Fruit fly (Drosophila melanogaster) whole organism, pupa: Measurements from ENCODE around the gene CG12991.

Experiments
- CG10348 ChIP-seq: fragments of 200-800 bp; sonication (Bioruptor generic); IDR thresholded peaks from 2 replicates; pipeline ENCODE4 v1.3.6; 2022; ENCODE audit warnings: missing biosample characterization, missing genetic modification characterization
- CG12605 ChIP-seq: fragments of 200-800 bp; sonication (Bioruptor generic); IDR thresholded peaks from 2 replicates; pipeline ENCODE4 v1.3.6; 2022; ENCODE audit warnings: missing biosample characterization, missing genetic modification characterization
- CG13204 ChIP-seq: fragments of 200-800 bp; sonication (Bioruptor generic); optimal IDR thresholded peaks from 2 replicates; lab custom pipeline; 2018; ENCODE audit warnings: missing biosample characterization, mild to moderate bottlenecking, missing genetic modification characterization, moderate library complexity
- CG14655 ChIP-seq: fragments of 200-800 bp; sonication (Bioruptor generic); optimal IDR thresholded peaks from 3 replicates; lab custom pipeline; 2017; ENCODE audit warnings: mild to moderate bottlenecking, missing biosample characterization, missing genetic modification reagents, missing genetic modification characterization
- CG15710 ChIP-seq: fragments of 200-800 bp; sonication (Bioruptor generic); optimal IDR thresholded peaks from 2 replicates; lab custom pipeline; 2018; ENCODE audit warnings: missing biosample characterization, mild to moderate bottlenecking, missing genetic modification characterization, moderate library complexity
- CG17806 ChIP-seq: fragments of 200-800 bp; sonication (Bioruptor generic); optimal IDR thresholded peaks from 2 replicates; lab custom pipeline; 2018; ENCODE audit warnings: missing biosample characterization, mild to moderate bottlenecking, missing genetic modification characterization, moderate library complexity
- CG32121 ChIP-seq: fragments of 200-800 bp; sonication (Bioruptor generic); IDR thresholded peaks from 2 replicates; pipeline ENCODE4 v1.3.6; 2022; ENCODE audit warnings: missing biosample characterization, missing genetic modification characterization
- CG4496 ChIP-seq: fragments of 200-800 bp; sonication (Bioruptor generic); IDR thresholded peaks from 3 replicates; pipeline ENCODE4 v1.3.6; 2022; ENCODE audit warnings: missing biosample characterization, missing genetic modification characterization
- CG8159 ChIP-seq: fragments of 200-800 bp; sonication (Bioruptor generic); optimal IDR thresholded peaks from 3 replicates; lab custom pipeline; 2018; ENCODE audit warnings: missing biosample characterization, mild to moderate bottlenecking, missing genetic modification characterization, moderate library complexity
- CG8301 ChIP-seq: fragments of 200-800 bp; sonication (Bioruptor generic); optimal IDR thresholded peaks from 2 replicates; lab custom pipeline; 2018; ENCODE audit warnings: missing biosample characterization, mild to moderate bottlenecking, missing genetic modification characterization
- CG9948 ChIP-seq: fragments of 200-800 bp; sonication (Bioruptor generic); optimal IDR thresholded peaks from 2 replicates; lab custom pipeline; 2018; ENCODE audit warnings: missing biosample characterization, mild to moderate bottlenecking, missing genetic modification characterization, moderate library complexity
- D1 ChIP-seq: fragments of 200-800 bp; sonication (Bioruptor generic); optimal IDR thresholded peaks from 2 replicates; lab custom pipeline; 2018; ENCODE audit warnings: missing biosample characterization, mild to moderate bottlenecking, missing genetic modification characterization, moderate library complexity
- EcR ChIP-seq: fragments of 200-800 bp; sonication (Bioruptor generic); optimal IDR thresholded peaks from 3 replicates; lab custom pipeline; 2019; ENCODE audit warnings: missing biosample characterization, missing genetic modification characterization, mild to moderate bottlenecking, moderate library complexity, missing genetic modification reagents
- Pif1A ChIP-seq: fragments of 200-800 bp; sonication (Bioruptor generic); optimal IDR thresholded peaks from 3 replicates; lab custom pipeline; 2016; ENCODE audit warnings: missing biosample characterization, missing genetic modification characterization
- Pif1B ChIP-seq: fragments of 200-800 bp; sonication (Bioruptor generic); optimal IDR thresholded peaks from 3 replicates; lab custom pipeline; 2016; ENCODE audit warnings: missing biosample characterization, missing genetic modification characterization
- Snoo ChIP-seq: fragments of 200-800 bp; sonication (Bioruptor generic); optimal IDR thresholded peaks from 3 replicates; lab custom pipeline; 2017; ENCODE audit warnings: missing biosample characterization, mild to moderate bottlenecking, missing genetic modification characterization, inconsistent platforms
- fd96Ca ChIP-seq: fragments of 200-800 bp; sonication (Bioruptor generic); IDR thresholded peaks from 3 replicates; pipeline ENCODE4 v1.3.6; 2022; ENCODE audit warnings: missing biosample characterization, missing genetic modification characterization
- gl ChIP-seq: fragments of 200-800 bp; sonication (Bioruptor generic); optimal IDR thresholded peaks from 2 replicates; lab custom pipeline; 2018; ENCODE audit warnings: missing biosample characterization, mild to moderate bottlenecking, missing genetic modification characterization
- rn ChIP-seq: fragments of 200-800 bp; sonication (Bioruptor generic); IDR thresholded peaks from 2 replicates; pipeline ENCODE4 v1.3.6; 2022; ENCODE audit warnings: missing biosample characterization, missing genetic modification characterization

CG12991 gene

dm6 chrX:17636001-17636400, 56.3 kb downstream of the CG12991 start, which contains the start of the genes CG8289 and CG5800:
Gene CG8289 (minus strand): TSS chrX:17636044.
Gene CG5800 (plus strand): TSS chrX:17636281.
- TF ChIP-seq CG13204 (GFP tag; lab: Kevin White, UChicago) (no peak), CG4496 (no peak), Pif1B (GFP tag; lab: Kevin White, UChicago) (no peak), gl (tag; lab: Kevin White, UChicago) (no peak), CG10348 (GFP tag; lab: Robert Waterston, UW) (no peak), EcR (GFP tag; lab: Kevin White, UChicago) (no peak), Pif1A (no peak), rn (GFP tag; lab: Robert Waterston, UW) (no peak), CG32121 (no peak), D1 (tag; lab: Kevin White, UChicago) (no peak), Snoo (tag; lab: Kevin White, UChicago) (no peak), CG15710 (tag; lab: Kevin White, UChicago) (no peak), CG12605 (GFP tag; lab: Robert Waterston, UW) (no peak), CG9948 (tag; lab: Kevin White, UChicago) (no peak)
- TF ChIP-seq, all 21 proteins: peak for 0

DNA sequence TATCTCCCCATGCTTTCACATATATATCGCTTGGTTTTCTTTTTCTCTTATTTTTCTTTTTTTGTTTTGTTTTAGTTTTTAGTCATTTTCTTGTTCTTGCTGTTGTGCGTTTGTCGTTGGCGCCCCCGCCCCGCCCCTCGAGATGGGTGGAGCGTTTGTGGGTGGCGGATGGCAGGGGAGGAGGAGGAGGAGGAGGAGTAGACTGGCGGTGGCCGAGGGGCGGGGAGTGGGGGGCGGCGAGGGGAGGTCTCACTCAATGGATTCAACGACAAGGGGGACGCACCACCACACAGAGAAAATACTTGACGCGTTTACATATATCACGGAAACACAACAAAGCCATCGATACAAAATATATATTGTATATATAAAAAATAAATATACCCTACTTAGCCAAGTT, 61.2 kb downstream of the CG12991 start:
- no peak for TF ChIP-seq CG8159
- TF ChIP-seq CG9948 (tag; lab: Kevin White, UChicago), result no peak
- TF ChIP-seq fd96Ca (GFP tag; lab: Robert Waterston, UW), result no peak
- TF ChIP-seq CG17806, result no peak
- TF ChIP-seq CG15710 (tag; lab: Kevin White, UChicago), result no peak
- no peak for TF ChIP-seq gl (tag; lab: Kevin White, UChicago)
- no peak for TF ChIP-seq CG12605 (GFP tag; lab: Robert Waterston, UW)
- TF ChIP-seq CG4496, result 0 out of 3 replicates have a peak, but pooled peaks have one; percentile 34
- TF ChIP-seq CG8301 (tag; lab: Kevin White, UChicago), result no peak
- TF ChIP-seq CG32121, result 0 out of 2 replicates have a peak, but pooled peaks have one; percentile 11
- no peak for TF ChIP-seq rn (GFP tag; lab: Robert Waterston, UW)
- no peak for TF ChIP-seq Pif1A
- no peak for TF ChIP-seq CG13204 (GFP tag; lab: Kevin White, UChicago)
- TF ChIP-seq CG14655 (GFP tag; lab: Kevin White, UChicago), result no peak
- no peak for TF ChIP-seq Snoo (tag; lab: Kevin White, UChicago)
